Worm (Caenorhabditis elegans) whole organism, young adult: Measurements from ENCODE around the gene lgc-47.
A peak's percentile ranks its signal among the peaks of the same experiment; 100 is the strongest.

Experiments used
- B0035.1 ChIP-seq: sonication (generic microtip); optimal IDR thresholded peaks from 2 replicates; lab custom pipeline; 2016; ENCODE audit warnings: missing genetic modification characterization, mild to moderate bottlenecking, missing compliant biosample characterization, missing genotype, missing genetic modification reagents
- B0261.1 ChIP-seq: sonication (generic microtip); optimal IDR thresholded peaks from 2 replicates; lab custom pipeline; 2016; ENCODE audit warnings: mild to moderate bottlenecking, missing genetic modification characterization, moderate library complexity, missing compliant biosample characterization
- F10E7.11 ChIP-seq: sonication (generic microtip); optimal IDR thresholded peaks from 2 replicates; lab custom pipeline; 2017; ENCODE audit warnings: mild to moderate bottlenecking, missing genetic modification characterization, moderate library complexity, missing compliant biosample characterization
- F49E8.2 ChIP-seq: sonication (generic microtip); optimal IDR thresholded peaks from 3 replicates; lab custom pipeline; 2017; ENCODE audit warnings: missing genetic modification characterization, mild to moderate bottlenecking, missing compliant biosample characterization, antibody characterized with exemption, moderate library complexity; ENCODE audit not compliant: insufficient read depth
- F57C9.4 ChIP-seq: sonication (generic microtip); optimal IDR thresholded peaks from 2 replicates; lab custom pipeline; 2017; ENCODE audit warnings: mild to moderate bottlenecking, missing genetic modification characterization, missing compliant biosample characterization
- K12H6.12 ChIP-seq: fragments of 200-800 bp; sonication (Bioruptor generic); optimal IDR thresholded peaks from 2 replicates; lab custom pipeline; 2018; ENCODE audit warnings: mild to moderate bottlenecking, missing genetic modification characterization, missing compliant biosample characterization
- Y67H2A.10 ChIP-seq: fragments of 200-800 bp; sonication (Bioruptor generic); conservative IDR thresholded peaks from 2 replicates; pipeline ENCODE4 v1.3.6; 2022; ENCODE audit warnings: missing genetic modification reagents, missing genetic modification characterization, missing compliant biosample characterization
- akir-1 ChIP-seq: fragments of 200-800 bp; sonication (Bioruptor generic); optimal IDR thresholded peaks from 2 replicates; lab custom pipeline; 2018; ENCODE audit warnings: mild to moderate bottlenecking, missing genetic modification characterization, moderate library complexity, missing compliant biosample characterization
- aptf-3 ChIP-seq: fragments of 200-800 bp; sonication (Bioruptor generic); IDR thresholded peaks from 2 replicates; pipeline ENCODE4 v1.3.6; 2022; ENCODE audit warnings: missing genetic modification characterization, missing compliant biosample characterization
- attf-5 ChIP-seq: fragments of 200-800 bp; sonication (Bioruptor generic); optimal IDR thresholded peaks from 2 replicates; lab custom pipeline; 2018; ENCODE audit warnings: mild to moderate bottlenecking, missing genetic modification characterization, missing compliant biosample characterization
- bed-1 ChIP-seq: fragments of 200-800 bp; sonication (Bioruptor generic); IDR thresholded peaks from 2 replicates; pipeline ENCODE4 v1.3.6; 2022; ENCODE audit warnings: missing genetic modification reagents, missing genetic modification characterization, missing compliant biosample characterization
- ccch-3 ChIP-seq: fragments of 200-800 bp; sonication (Bioruptor generic); optimal IDR thresholded peaks from 2 replicates; lab custom pipeline; 2018; ENCODE audit warnings: mild to moderate bottlenecking, missing genetic modification characterization, missing compliant biosample characterization
- cebp-2 ChIP-seq: fragments of 200-800 bp; sonication (Bioruptor generic); IDR thresholded peaks from 2 replicates; pipeline ENCODE4 v1.3.6; 2022; ENCODE audit warnings: missing genetic modification characterization, missing compliant biosample characterization
- ceh-91 ChIP-seq: fragments of 200-800 bp; sonication (Bioruptor generic); IDR thresholded peaks from 2 replicates; pipeline ENCODE4 v1.3.6; 2022; ENCODE audit warnings: missing genetic modification reagents, missing genetic modification characterization, missing compliant biosample characterization
- dpff-1 ChIP-seq: sonication (generic microtip); optimal IDR thresholded peaks from 2 replicates; lab custom pipeline; 2017; ENCODE audit warnings: mild to moderate bottlenecking, missing genetic modification characterization, missing compliant biosample characterization
- egrh-3 ChIP-seq: fragments of 200-800 bp; sonication (Bioruptor generic); IDR thresholded peaks from 2 replicates; pipeline ENCODE4 v1.3.6; 2022; ENCODE audit warnings: missing genetic modification reagents, missing genetic modification characterization, missing compliant biosample characterization
- him-1 ChIP-seq: sonication (generic microtip); optimal IDR thresholded peaks from 2 replicates; lab custom pipeline; 2016; ENCODE audit warnings: missing genotype, missing genetic modification reagents, missing genetic modification characterization, missing compliant biosample characterization
- hlh-12 ChIP-seq: sonication (generic microtip); optimal IDR thresholded peaks from 2 replicates; lab custom pipeline; 2016; ENCODE audit warnings: missing genetic modification characterization, missing compliant biosample characterization
- hmg-20 ChIP-seq: fragments of 200-800 bp; sonication (Bioruptor generic); IDR thresholded peaks from 2 replicates; pipeline ENCODE4 v1.3.6; 2022; ENCODE audit warnings: missing genetic modification reagents, missing genetic modification characterization, missing compliant biosample characterization
- hrde-1 ChIP-seq: sonication (generic microtip); optimal IDR thresholded peaks from 2 replicates; lab custom pipeline; 2016; ENCODE audit warnings: missing genetic modification characterization, mild to moderate bottlenecking, missing compliant biosample characterization, moderate library complexity, missing genotype, missing genetic modification reagents, borderline replicate concordance
- let-607 ChIP-seq, 2 experiments: fragments of 200-800 bp in 1 of 2; sonication (Bioruptor generic) in 1 of 2; sonication (generic microtip) in 1 of 2; optimal IDR thresholded peaks; 2 replicates each; lab custom pipeline; 2016 to 2018; ENCODE audit warnings: mild to moderate bottlenecking in 2 of 2, missing compliant biosample characterization in 2 of 2, missing genetic modification characterization in 2 of 2, moderate library complexity in 2 of 2, missing genotype in 1 of 2
- madf-3 ChIP-seq: fragments of 200-800 bp; sonication (Bioruptor generic); IDR thresholded peaks from 2 replicates; pipeline ENCODE4 v1.3.6; 2022; ENCODE audit warnings: missing genetic modification reagents, missing genetic modification characterization, missing compliant biosample characterization
- mcd-1 ChIP-seq: fragments of 200-800 bp; sonication (Bioruptor generic); IDR thresholded peaks from 2 replicates; pipeline ENCODE4 v1.3.6; 2022; ENCODE audit warnings: missing genetic modification reagents, missing genetic modification characterization, missing compliant biosample characterization
- pha-4 ChIP-seq: fragments of 150-350 bp; sonication (generic microtip); optimal IDR thresholded peaks from 2 replicates; lab custom pipeline; 2014; ENCODE audit warnings: missing biosample characterization, missing genetic modification reagents, missing genetic modification characterization
- rcor-1 ChIP-seq: fragments of 200-800 bp; sonication (Bioruptor generic); IDR thresholded peaks from 2 replicates; pipeline ENCODE4 v1.3.6; 2022; ENCODE audit warnings: missing genetic modification reagents, missing genetic modification characterization, missing compliant biosample characterization
- rec-8 ChIP-seq, 2 experiments: sonication (generic microtip); optimal IDR thresholded peaks; 2 replicates each; lab custom pipeline; 2016; ENCODE audit warnings: mild to moderate bottlenecking in 2 of 2, missing genetic modification characterization in 2 of 2, missing genetic modification reagents in 2 of 2, missing genotype in 2 of 2, missing biosample characterization in 1 of 2, missing compliant biosample characterization in 1 of 2, moderate library complexity in 1 of 2
- rpc-1 ChIP-seq, 2 experiments: fragments of 150-350 bp in 1 of 2; sonication (generic microtip) in 1 of 2; optimal IDR thresholded peaks; 2 replicates each; lab custom pipeline; 2014 to 2018; ENCODE audit warnings: missing biosample characterization in 1 of 2, missing genetic modification characterization in 1 of 2, missing genetic modification reagents in 1 of 2, missing genotype in 1 of 2
- tlf-1 ChIP-seq: fragments of 200-800 bp; sonication (Bioruptor generic); optimal IDR thresholded peaks from 2 replicates; lab custom pipeline; 2018; ENCODE audit warnings: mild to moderate bottlenecking, missing genetic modification characterization, missing compliant biosample characterization
- zfh-2 ChIP-seq: fragments of 200-800 bp; sonication (Bioruptor generic); conservative IDR thresholded peaks from 2 replicates; pipeline ENCODE4 v1.3.6; 2022; ENCODE audit warnings: missing genetic modification reagents, missing genetic modification characterization, missing compliant biosample characterization
- zim-3 ChIP-seq: sonication (generic microtip); optimal IDR thresholded peaks from 2 replicates; lab custom pipeline; 2017; ENCODE audit warnings: mild to moderate bottlenecking, missing genetic modification characterization, moderate library complexity, missing compliant biosample characterization

The lgc-47 gene

ce11 chrX:9814132-9814811 lies 6.8 kb upstream of the lgc-47 start:
- TF ChIP-seq mcd-1 (GFP tag; lab: Robert Waterston, UW), result 0 out of 2 replicates have a peak, but pooled peaks have one; percentile 7
- no peak for TF ChIP-seq pha-4 (tag; lab: Kevin White, UChicago)
- TF ChIP-seq zfh-2 (GFP tag; lab: Robert Waterston, UW), result peak; percentile 52

- no peak for TF ChIP-seq hrde-1
- TF ChIP-seq aptf-3 (GFP tag; lab: Robert Waterston, UW), result no peak
- no peak for TF ChIP-seq him-1 (tag; lab: Kevin White, UChicago)
- no peak for TF ChIP-seq hmg-20 (GFP tag; lab: Robert Waterston, UW)
These were observed 2.0 kb downstream of the lgc-47 start for ce11 chrX:9805426-9805825.

ce11 chrX:9804735-9805134 lies 2.7 kb downstream of the lgc-47 start:
- no peak for TF ChIP-seq Y67H2A.10
- no peak for TF ChIP-seq B0261.1
- no peak for TF ChIP-seq ccch-3
- TF ChIP-seq aptf-3 (GFP tag; lab: Robert Waterston, UW), result no peak
- no peak for TF ChIP-seq K12H6.12

ce11 chrX:9803603-9804002 lies 3.9 kb downstream of the lgc-47 start:
- TF ChIP-seq F10E7.11 (tag; lab: Kevin White, UChicago) (no peak), akir-1 (GFP tag; lab: Kevin White, UChicago) (no peak), B0035.1 (tag; lab: Kevin White, UChicago) (no peak), madf-3 (GFP tag; lab: Robert Waterston, UW) (no peak), rpc-1 (optimal IDR thresholded peaks at IDR 0.05; lab: Kevin White, UChicago) (no peak), rpc-1 (tag; optimal IDR thresholded peaks at IDR 0.05; lab: Kevin White, UChicago) (no peak), F49E8.2 (tag; lab: Kevin White, UChicago) (no peak), ceh-91 (no peak), tlf-1 (no peak), attf-5 (no peak), rec-8 (tag; optimal IDR thresholded peaks at IDR 0.05; lab: Kevin White, UChicago) (no peak), cebp-2 (no peak), bed-1 (GFP tag; lab: Robert Waterston, UW) (no peak), rcor-1 (GFP tag; lab: Robert Waterston, UW) (no peak), dpff-1 (tag; lab: Kevin White, UChicago) (no peak)

DNA sequence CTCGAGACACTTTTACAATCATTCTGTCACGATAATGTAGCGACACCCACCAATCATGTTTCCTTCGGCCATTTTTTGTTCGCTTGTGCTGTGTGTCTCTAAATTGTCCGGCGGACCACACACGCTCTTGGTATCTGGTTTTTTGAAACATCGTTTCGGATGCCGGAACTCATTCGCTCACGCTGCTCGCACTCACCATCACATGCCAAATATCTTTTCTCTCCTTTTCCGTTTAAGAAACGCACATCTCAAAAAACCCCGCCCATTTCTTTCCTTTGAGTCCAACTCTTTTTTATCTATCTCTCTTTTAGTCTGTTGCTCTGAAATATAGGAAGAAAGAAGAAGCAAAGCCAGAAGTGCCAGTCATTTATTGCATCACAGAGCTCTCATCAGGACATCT lies 8.9 kb downstream of the lgc-47 start, which contains the start of gene F36G3.3:
TSS of gene F36G3.3 (plus strand) at position 306 of the 400 bp plus-strand sequence.
- TF ChIP-seq zim-3, result no peak
- TF ChIP-seq hmg-20 (GFP tag; lab: Robert Waterston, UW), result no peak
- TF ChIP-seq B0261.1, result no peak
- no peak for TF ChIP-seq akir-1 (GFP tag; lab: Kevin White, UChicago)
- no peak for TF ChIP-seq hlh-12 (tag; lab: Kevin White, UChicago)
- no peak for TF ChIP-seq F57C9.4 (tag; lab: Kevin White, UChicago)
- no peak for TF ChIP-seq egrh-3 (GFP tag; lab: Robert Waterston, UW)
- TF ChIP-seq let-607 (tag; optimal IDR thresholded peaks at IDR 0.05; lab: Kevin White, UChicago), result no peak
